Worm (Caenorhabditis elegans): Measurements from ENCODE around the gene F42G4.2.
"Not testable (repeated sequence)": the region's sequence is repeated elsewhere in the genome, so short reads cannot be mapped to it uniquely, and the experiment has no call there.

The F42G4.2 gene

ce11 chrII:13078848-13079428 is 31.2 kb downstream of the F42G4.2 start, which contains the start of gene F42G4.6:
F42G4.6 (plus strand) TSS chrII:13079378.
- no peak for TF ChIP-seq tbx-11 (GFP tag; IDR thresholded peaks at IDR 0.05)
- TF ChIP-seq scrt-1 (GFP tag; IDR thresholded peaks at IDR 0.05) = no peak
- no peak for TF ChIP-seq hnd-1 (tag; optimal IDR thresholded peaks at IDR 0.05)

DNA sequence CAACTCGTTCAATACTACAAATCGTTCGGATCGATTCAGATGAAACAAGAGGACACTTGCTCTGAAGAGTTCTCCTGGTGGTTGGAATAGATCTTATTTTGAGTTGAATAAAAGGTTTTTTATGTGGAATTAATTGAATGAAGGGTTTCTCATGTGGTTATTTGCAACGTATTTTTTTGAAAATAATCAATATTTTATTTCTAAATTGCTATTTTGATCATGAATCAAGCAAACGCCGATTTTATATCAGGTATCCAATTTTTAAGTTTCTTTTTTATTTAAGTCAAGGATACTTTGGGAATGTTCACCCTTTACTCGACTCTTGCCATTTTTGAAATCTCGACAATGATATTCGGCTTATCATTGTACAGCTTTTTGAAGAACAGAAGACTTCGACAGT is 32.9 kb downstream of the F42G4.2 start, which contains the start of gene Y81G3A.2:
Gene Y81G3A.2, plus strand, starts transcription at position 301 of the 400 bp plus-strand sequence.
- TF ChIP-seq tbx-37 (GFP tag; conservative IDR thresholded peaks at IDR 0.05); pes-1 (GFP tag; IDR thresholded peaks at IDR 0.05); ceh-13 (GFP tag; optimal IDR thresholded peaks at IDR 0.05): not testable (repeated sequence)

DNA sequence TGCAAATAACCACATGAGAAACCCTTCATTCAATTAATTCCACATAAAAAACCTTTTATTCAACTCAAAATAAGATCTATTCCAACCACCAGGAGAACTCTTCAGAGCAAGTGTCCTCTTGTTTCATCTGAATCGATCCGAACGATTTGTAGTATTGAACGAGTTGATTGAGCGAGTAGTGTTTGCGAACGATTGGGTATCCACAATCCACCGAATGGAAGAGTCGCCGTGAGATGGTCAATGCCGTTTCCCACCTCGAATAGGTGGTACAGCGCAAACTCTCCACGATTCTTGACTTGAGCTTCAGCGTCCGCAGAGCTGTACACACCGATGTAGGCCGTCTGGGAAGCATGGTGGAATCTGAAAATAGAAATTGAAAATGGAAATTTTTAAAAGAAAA is 34.7 kb downstream of the F42G4.2 start, which contains the start of gene Y81G3A.6:
Gene Y81G3A.6, minus strand, starts transcription at position 101 of the 400 bp plus-strand sequence.
- not testable (repeated sequence) for TF ChIP-seq scrt-1 (GFP tag; IDR thresholded peaks at IDR 0.05); pes-1 (GFP tag; IDR thresholded peaks at IDR 0.05); ets-7 (tag; optimal IDR thresholded peaks at IDR 0.05)

- peak; percentile 38 for TF ChIP-seq F13C5.2 (tag; optimal IDR thresholded peaks at IDR 0.05)
- no peak for TF ChIP-seq B0310.2 (tag; optimal IDR thresholded peaks at IDR 0.05)
Measured at ce11 chrII:13083752-13084214, 36.1 kb downstream of the F42G4.2 start, which contains the start of the genes Y81G3A.1 and gcn-2. Y81G3A.1 (minus strand) TSS chrII:13083926. gcn-2 (plus strand) TSS chrII:13084164.

ce11 chrII:13085951-13086350 is 38.2 kb downstream of the F42G4.2 start:
- TF ChIP-seq ceh-13 (GFP tag; optimal IDR thresholded peaks at IDR 0.05) (no peak), aly-1 (tag; optimal IDR thresholded peaks at IDR 0.05) (no peak), ceh-36 (tag; optimal IDR thresholded peaks at IDR 0.05) (no peak), B0310.2 (tag; optimal IDR thresholded peaks at IDR 0.05) (no peak), tbx-11 (GFP tag; IDR thresholded peaks at IDR 0.05) (no peak), tbx-37 (GFP tag; conservative IDR thresholded peaks at IDR 0.05) (no peak), flt-1 (GFP tag; IDR thresholded peaks at IDR 0.05) (no peak), pes-1 (GFP tag; IDR thresholded peaks at IDR 0.05) (no peak), F13C5.2 (tag; optimal IDR thresholded peaks at IDR 0.05) (no peak), scrt-1 (GFP tag; IDR thresholded peaks at IDR 0.05) (no peak), hmg-4 (GFP tag; optimal IDR thresholded peaks at IDR 0.05) (no peak), ets-7 (tag; optimal IDR thresholded peaks at IDR 0.05) (no peak), tra-4 (tag; optimal IDR thresholded peaks at IDR 0.05) (no peak), sea-1 (GFP tag; conservative IDR thresholded peaks at IDR 0.05) (no peak), hnd-1 (tag; optimal IDR thresholded peaks at IDR 0.05) (no peak), ama-1 (optimal IDR thresholded peaks at IDR 0.05) (no peak), hmbx-1 (tag; optimal IDR thresholded peaks at IDR 0.05) (no peak)

- TF ChIP-seq ceh-36 (tag; optimal IDR thresholded peaks at IDR 0.05) = no peak
- TF ChIP-seq F13C5.2 (tag; optimal IDR thresholded peaks at IDR 0.05) = no peak
- TF ChIP-seq pes-1 (GFP tag; IDR thresholded peaks at IDR 0.05) = no peak
- TF ChIP-seq tbx-11 (GFP tag; IDR thresholded peaks at IDR 0.05) = no peak
- no peak for TF ChIP-seq sea-1 (GFP tag; conservative IDR thresholded peaks at IDR 0.05)
- no peak for TF ChIP-seq aly-1 (tag; optimal IDR thresholded peaks at IDR 0.05)
- TF ChIP-seq B0310.2 (tag; optimal IDR thresholded peaks at IDR 0.05) = no peak
- no peak for TF ChIP-seq tbx-37 (GFP tag; conservative IDR thresholded peaks at IDR 0.05)
- no peak for TF ChIP-seq ama-1 (optimal IDR thresholded peaks at IDR 0.05)
- no peak for TF ChIP-seq hnd-1 (tag; optimal IDR thresholded peaks at IDR 0.05)
- no peak for TF ChIP-seq hmbx-1 (tag; optimal IDR thresholded peaks at IDR 0.05)
Measured at ce11 chrII:13091123-13091522, 43.4 kb downstream of the F42G4.2 start, which contains the start of gene Y81G3A.4. Y81G3A.4 (plus strand) TSS chrII:13091423.

DNA sequence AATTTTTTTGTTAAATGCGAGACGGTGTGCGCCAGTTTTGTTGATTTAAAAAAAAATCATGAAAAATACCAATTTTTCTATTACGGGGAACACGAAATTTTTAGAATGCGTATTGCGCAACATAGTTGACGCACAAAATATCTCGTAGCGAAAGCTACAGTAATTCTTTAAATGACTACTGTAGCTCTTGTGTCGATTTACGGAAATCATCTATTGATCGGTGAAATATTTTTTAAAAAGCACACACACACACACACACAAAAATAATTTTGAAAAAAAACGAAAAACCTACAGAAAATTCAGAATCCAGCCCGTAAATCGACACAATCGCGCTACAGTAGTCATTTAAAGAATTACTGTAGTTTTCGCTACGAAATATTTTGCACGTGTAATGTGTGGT is 44.1 kb downstream of the F42G4.2 start:
- no peak for TF ChIP-seq tbx-11 (GFP tag; IDR thresholded peaks at IDR 0.05)
- TF ChIP-seq tra-4 (tag; optimal IDR thresholded peaks at IDR 0.05) = no peak

DNA sequence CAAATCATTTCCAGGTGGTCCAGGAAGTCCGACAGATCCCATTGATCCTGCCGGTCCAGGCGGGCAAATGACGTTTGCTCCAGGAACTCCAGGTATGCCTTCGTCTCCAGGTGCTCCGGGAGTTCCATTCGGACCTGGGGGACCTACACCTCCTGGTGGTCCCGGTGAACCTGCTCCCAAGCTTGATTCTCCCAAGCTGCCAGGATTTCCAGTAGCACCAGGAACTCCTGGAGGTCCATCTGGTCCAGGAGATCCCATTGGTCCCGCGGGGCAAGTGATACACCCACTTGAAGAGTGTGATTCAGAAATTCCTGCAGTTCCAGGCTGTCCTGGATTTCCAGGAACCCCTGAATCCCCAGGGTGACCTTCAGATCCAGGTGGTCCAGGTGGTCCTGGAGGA is 48.6 kb downstream of the F42G4.2 start:
- no peak for TF ChIP-seq scrt-1 (GFP tag; IDR thresholded peaks at IDR 0.05)
- no peak for TF ChIP-seq sea-1 (GFP tag; conservative IDR thresholded peaks at IDR 0.05)
- no peak for TF ChIP-seq tbx-37 (GFP tag; conservative IDR thresholded peaks at IDR 0.05)
- TF ChIP-seq ceh-36 (tag; optimal IDR thresholded peaks at IDR 0.05) = no peak
- TF ChIP-seq tbx-11 (GFP tag; IDR thresholded peaks at IDR 0.05) = no peak

- TF ChIP-seq tbx-11 (GFP tag; IDR thresholded peaks at IDR 0.05) = no peak
Measured at ce11 chrII:13098175-13098574, 50.5 kb downstream of the F42G4.2 start, which contains the start of gene col-86. col-86 (minus strand) TSS chrII:13098275.

Measured in whole organism, early embryonic.